Fruit fly (Drosophila melanogaster) ovary, adult (tissue): ENCODE data around the gene for.

Source experiments
- CG17801 ChIP-seq: fragments of 200-800 bp; optimal IDR thresholded peaks from 2 replicates; lab custom pipeline; 2019; ENCODE audit warnings: missing biosample characterization, mild to moderate bottlenecking, missing genetic modification characterization, moderate library complexity; ENCODE audit not compliant: partially characterized antibody

The for gene

DNA sequence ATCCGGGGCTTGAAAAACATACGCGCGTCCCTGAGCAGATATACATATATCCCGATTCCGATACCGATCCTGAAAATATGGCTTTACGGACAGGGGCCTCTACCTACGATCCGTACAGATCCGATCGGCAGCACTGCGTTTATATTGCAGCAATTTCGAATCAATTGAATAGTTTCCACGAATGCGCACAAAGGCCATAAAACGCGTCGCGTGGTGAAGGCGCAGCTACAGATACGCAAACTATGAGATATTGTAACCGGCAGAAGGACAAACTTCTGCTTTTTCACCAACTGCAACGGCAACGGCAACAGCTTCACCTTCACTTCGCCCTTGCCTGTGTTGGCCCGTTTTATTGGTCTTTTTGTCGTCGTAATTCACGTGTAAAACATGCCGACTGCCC lies 41.6 kb downstream of the for start:
- TF ChIP-seq CG17801 (GFP tag; lab: Kevin White, UChicago), result no peak

DNA sequence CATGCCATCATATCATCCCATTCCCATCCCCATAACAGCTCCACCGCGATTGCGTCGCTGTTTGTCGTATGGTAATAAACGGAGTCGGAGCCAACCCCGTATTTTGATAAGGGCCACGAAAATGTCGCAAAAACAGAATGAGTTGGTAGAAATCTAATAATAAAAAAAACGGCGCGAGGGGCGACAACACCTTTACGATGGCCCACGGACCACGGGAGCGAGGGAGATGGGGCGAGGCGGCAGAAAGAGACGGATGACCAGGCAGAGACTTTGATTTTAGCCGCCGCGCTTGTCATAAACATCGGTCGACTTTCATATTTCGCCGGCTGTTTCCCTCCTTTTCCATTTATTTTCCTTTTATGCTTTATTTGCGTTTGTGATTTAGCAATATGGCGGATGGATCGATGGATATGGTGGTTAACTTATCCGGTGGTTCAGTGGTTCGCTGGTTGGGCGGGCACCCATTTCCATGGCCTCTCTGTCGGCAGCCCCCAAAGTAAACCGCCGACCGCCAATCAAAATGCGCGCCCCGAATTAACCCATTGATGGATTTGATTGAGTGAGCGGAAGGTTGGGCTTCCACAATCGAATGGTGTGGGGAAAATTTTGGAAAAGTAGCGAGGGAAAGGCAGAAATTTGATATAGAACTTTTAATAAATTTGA lies 44.9 kb downstream of the for start:
- no peak for TF ChIP-seq CG17801 (GFP tag; lab: Kevin White, UChicago)

DNA sequence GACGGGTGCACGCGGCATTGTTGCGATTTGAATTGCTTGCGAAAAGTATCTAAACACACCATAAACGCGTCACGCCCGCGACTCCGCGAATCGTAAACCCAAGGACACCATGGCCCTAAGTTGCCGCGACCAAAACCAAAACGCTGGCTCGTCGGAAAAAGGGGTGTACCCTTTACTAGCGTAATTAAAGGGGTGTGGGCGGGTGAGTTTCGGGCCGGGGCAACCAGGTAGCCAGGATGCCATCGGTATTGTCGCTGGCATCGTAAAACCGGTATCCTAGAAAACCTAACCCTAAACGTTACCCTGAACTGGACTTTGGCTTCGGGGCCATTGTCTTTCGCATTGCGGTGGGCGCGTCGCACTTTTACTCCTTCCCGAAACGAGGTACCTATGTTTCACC lies 46.1 kb downstream of the for start:
- no peak for TF ChIP-seq CG17801 (GFP tag; lab: Kevin White, UChicago)

DNA sequence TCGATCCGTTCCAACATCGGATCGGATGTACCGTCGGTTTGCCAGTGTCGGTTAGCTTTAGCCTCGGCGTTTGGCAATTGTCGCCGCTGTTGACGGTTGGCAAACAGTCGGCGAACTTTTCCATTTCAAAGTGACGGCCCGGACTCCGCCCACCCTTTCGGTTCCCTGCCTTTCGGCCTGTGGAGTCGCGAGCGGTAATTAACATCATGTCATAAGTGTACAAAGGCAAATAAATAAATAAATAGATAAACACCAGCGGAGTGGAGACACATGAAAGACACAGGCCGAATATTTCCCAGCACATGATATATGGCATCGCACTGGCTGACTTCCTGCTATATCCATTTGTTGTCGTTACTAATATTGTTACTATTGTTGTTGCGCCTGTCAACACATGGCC lies 48.0 kb downstream of the for start:
- no peak for TF ChIP-seq CG17801 (GFP tag; lab: Kevin White, UChicago)

DNA sequence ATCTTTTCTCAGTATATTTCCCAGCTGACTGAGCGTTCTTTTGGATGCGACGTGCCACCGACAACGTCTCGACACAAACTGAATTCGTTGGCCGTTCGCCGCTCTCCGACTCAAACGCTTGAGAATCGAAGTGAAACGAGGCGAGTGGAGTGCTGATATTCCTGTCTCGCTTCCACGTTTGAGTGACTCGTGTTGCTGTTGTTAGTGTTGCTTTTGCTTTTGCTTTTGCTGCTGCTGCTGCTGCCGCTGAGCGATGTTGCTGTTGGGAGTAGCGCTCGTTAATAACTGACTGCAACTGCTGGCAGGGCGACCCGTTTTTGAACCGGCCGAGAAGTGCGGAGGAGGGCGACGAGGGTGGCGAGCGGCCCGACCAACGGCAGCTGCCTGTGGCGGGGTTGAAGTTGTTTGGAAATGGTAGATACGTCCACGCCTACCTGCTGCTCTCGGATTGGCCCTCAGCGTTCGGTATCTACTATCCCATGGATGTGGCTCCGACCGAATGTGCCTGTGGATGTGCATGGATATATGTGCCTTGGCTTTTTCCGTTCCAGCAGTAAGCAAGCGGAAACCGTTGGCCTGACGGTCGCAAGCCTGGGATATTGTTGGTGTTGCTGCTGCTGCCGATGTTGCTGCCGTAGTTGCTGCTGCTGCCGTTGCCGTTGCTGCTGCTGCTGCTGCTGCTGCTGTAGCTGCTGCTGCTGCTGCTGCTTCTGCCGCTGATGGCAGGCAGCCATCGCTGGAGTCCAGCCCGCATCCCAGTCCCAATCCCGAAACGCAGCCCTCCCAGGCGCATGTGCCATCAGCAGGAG lies 50.1 kb downstream of the for start, which contains the start of gene odd:
odd (minus strand) TSS at position 295 of the 809 bp plus-strand sequence.
- no peak for TF ChIP-seq CG17801 (GFP tag; lab: Kevin White, UChicago)

DNA sequence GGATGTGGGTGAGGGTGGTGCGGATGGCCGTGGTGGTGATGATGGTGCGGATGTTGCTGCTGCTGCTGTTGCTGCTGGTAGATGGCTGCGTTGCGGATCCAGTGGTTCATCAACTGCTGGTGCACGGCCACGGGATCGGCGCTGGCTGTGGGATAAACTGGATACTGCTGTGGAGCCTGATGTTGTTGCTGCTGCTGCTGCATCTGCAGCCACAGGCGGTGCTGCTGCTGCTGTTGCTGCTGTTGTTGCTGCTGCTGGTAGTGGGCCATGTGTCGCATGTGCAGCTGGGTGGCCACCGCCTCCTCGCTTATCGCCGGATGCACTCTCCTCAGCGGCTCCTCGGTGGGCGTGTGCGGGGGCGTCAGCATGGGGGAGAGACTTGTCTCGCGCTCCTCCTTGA lies 51.1 kb downstream of the for start:
- no peak for TF ChIP-seq CG17801 (GFP tag; lab: Kevin White, UChicago)

DNA sequence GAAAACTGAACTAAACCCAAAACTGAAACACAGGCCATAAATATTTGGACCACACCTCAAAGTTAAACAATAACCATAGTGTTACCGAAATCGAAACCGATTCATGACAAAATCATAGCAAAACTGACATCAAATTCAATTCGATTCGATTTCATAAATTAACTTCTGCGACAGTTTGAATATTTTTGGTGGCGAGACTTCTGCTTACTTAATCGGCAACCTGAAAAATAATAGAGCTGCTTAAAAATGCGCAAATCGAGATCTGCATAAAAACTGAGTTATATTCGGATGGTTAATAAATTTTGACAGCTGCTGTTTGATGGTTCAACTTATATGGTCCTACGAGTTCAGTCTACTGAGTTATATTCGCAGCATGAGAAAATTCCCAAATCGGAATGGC lies 53.2 kb downstream of the for start:
- no peak for TF ChIP-seq CG17801 (GFP tag; lab: Kevin White, UChicago)

DNA sequence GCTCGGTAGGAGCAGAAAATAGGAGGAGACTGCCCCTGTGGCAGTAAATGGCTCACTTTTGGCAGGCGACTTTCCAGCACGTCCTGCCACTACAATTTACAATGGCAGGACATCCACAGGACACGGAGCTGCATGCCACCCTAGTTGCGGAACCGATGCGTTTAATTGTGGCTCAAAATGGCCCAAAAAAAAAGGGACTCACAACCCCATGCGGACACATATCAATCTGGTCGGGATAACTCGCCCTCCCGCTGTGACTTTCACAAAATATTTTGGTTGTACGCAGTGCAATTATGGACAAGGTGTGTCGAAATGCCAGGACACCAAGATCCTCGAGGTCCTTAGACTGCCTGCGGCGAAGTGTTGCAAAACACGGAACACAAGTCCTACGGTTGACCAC lies 54.2 kb downstream of the for start:
- TF ChIP-seq CG17801 (GFP tag; lab: Kevin White, UChicago), result no peak

DNA sequence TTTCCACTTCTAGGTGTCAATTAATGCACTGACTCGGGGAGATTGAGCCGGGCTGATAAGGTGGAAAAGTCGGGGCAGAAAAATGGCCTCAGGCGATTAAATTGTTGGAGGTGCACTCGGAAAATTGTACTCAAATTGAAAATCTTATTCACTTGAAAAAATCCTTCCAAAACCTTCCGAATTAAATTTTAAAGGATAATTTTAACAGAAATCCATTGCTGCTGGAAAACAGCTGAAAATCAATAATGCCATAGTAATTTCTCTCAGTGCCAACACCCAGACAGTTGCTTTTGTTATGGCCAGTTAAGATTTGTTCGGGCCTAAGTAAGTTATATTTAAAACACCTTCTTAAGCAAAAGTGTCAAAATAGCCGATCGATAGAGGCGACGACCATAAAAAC lies 55.9 kb downstream of the for start:
- no peak for TF ChIP-seq CG17801 (GFP tag; lab: Kevin White, UChicago)

DNA sequence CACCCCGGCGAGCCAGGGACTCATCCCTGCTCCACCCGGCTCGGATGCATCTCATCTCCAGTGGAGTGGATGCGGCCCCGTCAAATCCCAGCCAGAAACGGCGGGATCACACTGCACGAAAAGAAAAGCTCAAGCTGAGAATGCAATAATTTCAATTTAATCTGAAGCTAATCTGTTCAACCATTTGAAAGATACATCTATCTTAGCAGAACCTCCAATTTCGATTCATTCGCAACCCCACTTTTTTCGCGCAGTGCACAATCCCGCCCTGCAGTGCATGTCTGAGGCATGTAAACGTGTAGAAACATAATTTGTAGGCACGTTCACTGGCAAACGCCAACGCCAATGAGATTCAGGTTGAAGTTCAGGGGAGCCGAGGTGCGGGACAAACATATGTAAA lies 58.3 kb downstream of the for start:
- TF ChIP-seq CG17801 (GFP tag; lab: Kevin White, UChicago), result no peak

DNA sequence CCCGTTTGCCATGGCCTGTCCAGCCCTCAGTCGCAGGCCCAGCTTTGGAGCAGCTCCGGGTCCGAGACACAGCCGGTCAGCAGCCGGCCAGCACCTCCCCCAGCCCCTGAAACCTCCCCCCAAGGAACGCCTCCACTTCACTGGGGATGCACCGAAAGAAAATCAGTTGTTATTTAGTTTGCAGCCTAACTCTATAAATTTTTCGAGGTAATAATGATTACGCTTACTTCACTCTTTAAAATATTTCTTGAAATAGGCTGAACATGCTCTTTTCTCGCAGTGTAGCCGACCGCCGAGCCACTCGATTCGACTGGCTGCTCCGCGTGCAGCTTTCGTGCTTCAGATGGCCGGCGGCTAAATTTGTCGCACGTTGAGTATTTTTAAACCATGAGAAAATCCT lies 59.6 kb downstream of the for start:
- no peak for TF ChIP-seq CG17801 (GFP tag; lab: Kevin White, UChicago)

DNA sequence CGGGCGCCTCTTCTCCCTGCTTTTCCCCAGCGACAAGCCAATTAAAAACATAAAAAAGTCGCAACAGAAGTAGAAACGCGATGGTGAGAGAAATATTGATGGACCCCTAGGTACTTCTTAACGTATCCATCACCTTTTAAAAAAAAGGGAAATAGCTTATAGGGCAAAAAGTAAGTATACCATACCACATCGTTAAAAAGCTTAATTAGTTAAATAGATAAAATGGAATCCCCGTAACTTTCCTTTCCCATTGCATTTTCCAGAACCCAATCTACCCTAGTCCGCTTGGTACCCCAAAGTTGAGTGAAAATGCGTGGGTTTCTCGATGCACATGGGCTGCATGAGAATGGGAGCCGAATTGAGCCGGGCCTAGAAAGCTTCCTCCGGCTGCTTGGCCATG lies 62.1 kb downstream of the for start:
- TF ChIP-seq CG17801 (GFP tag; lab: Kevin White, UChicago), result no peak

DNA sequence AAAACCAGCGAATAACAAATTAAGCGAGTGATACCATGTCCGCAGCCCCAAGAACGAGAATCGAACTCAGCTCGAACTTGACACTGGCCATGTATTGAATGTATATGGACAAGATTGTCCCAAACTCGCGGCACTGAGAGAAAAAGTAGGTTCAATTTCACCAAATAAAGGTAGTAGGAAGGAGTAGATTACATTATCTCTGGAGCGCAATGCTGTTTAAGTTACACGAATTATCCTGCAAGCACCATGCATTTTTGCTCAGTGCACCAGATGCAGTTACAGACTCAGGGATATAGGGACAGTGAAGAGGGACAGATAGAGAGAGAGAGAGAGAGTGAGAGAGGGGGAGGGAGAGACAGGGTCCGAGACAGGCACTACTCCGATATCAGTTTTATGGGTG lies 62.8 kb downstream of the for start:
- TF ChIP-seq CG17801 (GFP tag; lab: Kevin White, UChicago), result no peak

DNA sequence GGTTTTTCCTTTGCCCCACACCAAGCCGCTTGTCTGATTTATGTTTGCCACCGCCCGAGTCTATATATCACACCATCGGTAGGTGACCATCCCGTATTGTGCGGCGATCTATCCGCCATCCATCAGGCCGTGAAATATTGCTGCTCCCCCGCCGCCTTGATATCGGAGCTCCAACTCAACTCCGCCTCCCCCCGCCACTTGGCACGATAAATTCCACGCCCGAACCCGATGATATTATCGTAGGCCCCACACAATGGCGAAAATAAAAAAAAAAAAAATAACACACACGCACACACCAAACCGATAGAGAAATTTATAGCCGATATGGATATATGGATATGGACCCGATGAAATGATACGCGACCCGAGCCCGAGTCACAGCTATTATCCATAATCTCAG lies 66.0 kb downstream of the for start:
- no peak for TF ChIP-seq CG17801 (GFP tag; lab: Kevin White, UChicago)

DNA sequence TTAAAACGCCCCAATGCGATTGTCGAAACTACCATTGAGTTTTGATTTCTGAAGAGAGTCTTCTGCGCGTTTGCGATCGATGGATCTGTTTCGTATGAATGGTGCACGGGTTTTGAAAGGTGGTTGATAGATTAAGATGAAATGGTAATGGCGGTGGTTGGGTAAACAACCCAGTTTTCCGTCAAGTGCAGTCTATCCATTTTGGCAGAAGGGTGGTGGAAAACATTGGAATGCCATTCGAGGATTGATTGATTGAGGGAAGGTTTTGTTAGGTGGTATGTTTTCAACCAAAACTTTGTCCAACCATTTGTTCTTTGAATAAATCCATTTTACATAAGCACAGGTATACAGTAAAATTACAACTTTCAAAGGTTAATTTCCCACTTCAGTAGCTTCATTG lies 67.9 kb downstream of the for start:
- no peak for TF ChIP-seq CG17801 (GFP tag; lab: Kevin White, UChicago)
